Worm (Caenorhabditis elegans): ENCODE measurements around the gene bath-15.
A peak's percentile ranks its signal among the peaks of the same experiment; 100 is the strongest.

The bath-15 gene

ce11 chrIII:7812208-7812880, 36.5 kb upstream of the bath-15 start:
- TF ChIP-seq T22C8.4 (GFP tag; IDR thresholded peaks at IDR 0.05) (no peak), ztf-29 (GFP tag; IDR thresholded peaks at IDR 0.05) (no peak), flt-1 (GFP tag; IDR thresholded peaks at IDR 0.05) (no peak), tab-1 (GFP tag; IDR thresholded peaks at IDR 0.05) (no peak), ztf-23 (GFP tag; IDR thresholded peaks at IDR 0.05) (peak; percentile 40; the same call in 1 of the 2 replicates), cog-1 (tag; optimal IDR thresholded peaks at IDR 0.05) (no peak), ref-1 (GFP tag; conservative IDR thresholded peaks at IDR 0.05) (no peak), klf-2 (GFP tag; conservative IDR thresholded peaks at IDR 0.05) (no peak)

- TF ChIP-seq klf-2 (GFP tag; conservative IDR thresholded peaks at IDR 0.05) (no peak), cog-1 (tag; optimal IDR thresholded peaks at IDR 0.05) (no peak)
Observed at ce11 chrIII:7809033-7809432, 33.2 kb upstream of the bath-15 start.

- TF ChIP-seq tab-1 (GFP tag; IDR thresholded peaks at IDR 0.05) (no peak), ztf-29 (GFP tag; IDR thresholded peaks at IDR 0.05) (no peak), ztf-23 (GFP tag; IDR thresholded peaks at IDR 0.05) (no peak)
Observed at ce11 chrIII:7806947-7807346, 31.1 kb upstream of the bath-15 start.

ce11 chrIII:7805253-7805652, 29.4 kb upstream of the bath-15 start:
- TF ChIP-seq flt-1 (GFP tag; IDR thresholded peaks at IDR 0.05) (no peak), ztf-29 (GFP tag; IDR thresholded peaks at IDR 0.05) (no peak), med-1 (GFP tag; optimal IDR thresholded peaks at IDR 0.05; ENCODE audit: insufficient read depth) (no peak), T22C8.4 (GFP tag; IDR thresholded peaks at IDR 0.05) (no peak), klf-2 (GFP tag; conservative IDR thresholded peaks at IDR 0.05) (no peak), cog-1 (tag; optimal IDR thresholded peaks at IDR 0.05) (no peak), ref-1 (GFP tag; conservative IDR thresholded peaks at IDR 0.05) (no peak)

- TF ChIP-seq ztf-23 (GFP tag; IDR thresholded peaks at IDR 0.05): no peak
- no peak for TF ChIP-seq ref-1 (GFP tag; conservative IDR thresholded peaks at IDR 0.05)
- no peak for TF ChIP-seq ztf-29 (GFP tag; IDR thresholded peaks at IDR 0.05)
- TF ChIP-seq klf-2 (GFP tag; conservative IDR thresholded peaks at IDR 0.05): no peak
- no peak for TF ChIP-seq med-1 (GFP tag; optimal IDR thresholded peaks at IDR 0.05; ENCODE audit: insufficient read depth)
- no peak for TF ChIP-seq flt-1 (GFP tag; IDR thresholded peaks at IDR 0.05)
- no peak for TF ChIP-seq T22C8.4 (GFP tag; IDR thresholded peaks at IDR 0.05)
- TF ChIP-seq cog-1 (tag; optimal IDR thresholded peaks at IDR 0.05): no peak
- no peak for TF ChIP-seq tab-1 (GFP tag; IDR thresholded peaks at IDR 0.05)
Observed at ce11 chrIII:7795311-7795710, 19.5 kb upstream of the bath-15 start, which contains the start of gene cyk-7. TSS of gene cyk-7 (minus strand) at chrIII:7795409.

- no peak for TF ChIP-seq flt-1 (GFP tag; IDR thresholded peaks at IDR 0.05)
- TF ChIP-seq cog-1 (tag; optimal IDR thresholded peaks at IDR 0.05): no peak
- no peak for TF ChIP-seq ztf-23 (GFP tag; IDR thresholded peaks at IDR 0.05)
- TF ChIP-seq klf-2 (GFP tag; conservative IDR thresholded peaks at IDR 0.05): no peak
- no peak for TF ChIP-seq tab-1 (GFP tag; IDR thresholded peaks at IDR 0.05)
- TF ChIP-seq ztf-29 (GFP tag; IDR thresholded peaks at IDR 0.05): no peak
- no peak for TF ChIP-seq ref-1 (GFP tag; conservative IDR thresholded peaks at IDR 0.05)
- TF ChIP-seq T22C8.4 (GFP tag; IDR thresholded peaks at IDR 0.05): no peak
- no peak for TF ChIP-seq med-1 (GFP tag; optimal IDR thresholded peaks at IDR 0.05; ENCODE audit: insufficient read depth)
Observed at ce11 chrIII:7792970-7793369, 17.1 kb upstream of the bath-15 start.

ce11 chrIII:7792209-7792608, 16.4 kb upstream of the bath-15 start:
- no peak for TF ChIP-seq med-1 (GFP tag; optimal IDR thresholded peaks at IDR 0.05; ENCODE audit: insufficient read depth)
- no peak for TF ChIP-seq ztf-23 (GFP tag; IDR thresholded peaks at IDR 0.05)
- no peak for TF ChIP-seq ztf-29 (GFP tag; IDR thresholded peaks at IDR 0.05)
- no peak for TF ChIP-seq tab-1 (GFP tag; IDR thresholded peaks at IDR 0.05)
- no peak for TF ChIP-seq cog-1 (tag; optimal IDR thresholded peaks at IDR 0.05)
- TF ChIP-seq klf-2 (GFP tag; conservative IDR thresholded peaks at IDR 0.05): no peak

ce11 chrIII:7790522-7790921, 14.7 kb upstream of the bath-15 start:
- TF ChIP-seq ztf-23 (GFP tag; IDR thresholded peaks at IDR 0.05) (no peak), tab-1 (GFP tag; IDR thresholded peaks at IDR 0.05) (no peak), cog-1 (tag; optimal IDR thresholded peaks at IDR 0.05) (no peak), ref-1 (GFP tag; conservative IDR thresholded peaks at IDR 0.05) (no peak), T22C8.4 (GFP tag; IDR thresholded peaks at IDR 0.05) (no peak), flt-1 (GFP tag; IDR thresholded peaks at IDR 0.05) (no peak), ztf-29 (GFP tag; IDR thresholded peaks at IDR 0.05) (no peak), klf-2 (GFP tag; conservative IDR thresholded peaks at IDR 0.05) (no peak), med-1 (GFP tag; optimal IDR thresholded peaks at IDR 0.05; ENCODE audit: insufficient read depth) (no peak)

ce11 chrIII:7788410-7788809, 12.6 kb upstream of the bath-15 start:
- TF ChIP-seq T22C8.4 (GFP tag; IDR thresholded peaks at IDR 0.05): no peak
- no peak for TF ChIP-seq ztf-23 (GFP tag; IDR thresholded peaks at IDR 0.05)
- TF ChIP-seq ref-1 (GFP tag; conservative IDR thresholded peaks at IDR 0.05): no peak
- TF ChIP-seq klf-2 (GFP tag; conservative IDR thresholded peaks at IDR 0.05): no peak
- TF ChIP-seq med-1 (GFP tag; optimal IDR thresholded peaks at IDR 0.05; ENCODE audit: insufficient read depth): no peak
- TF ChIP-seq cog-1 (tag; optimal IDR thresholded peaks at IDR 0.05): no peak
- no peak for TF ChIP-seq flt-1 (GFP tag; IDR thresholded peaks at IDR 0.05)
- TF ChIP-seq ztf-29 (GFP tag; IDR thresholded peaks at IDR 0.05): no peak
- no peak for TF ChIP-seq tab-1 (GFP tag; IDR thresholded peaks at IDR 0.05)

- TF ChIP-seq ztf-29 (GFP tag; IDR thresholded peaks at IDR 0.05) (no peak), ref-1 (GFP tag; conservative IDR thresholded peaks at IDR 0.05) (no peak), flt-1 (GFP tag; IDR thresholded peaks at IDR 0.05) (no peak), ztf-23 (GFP tag; IDR thresholded peaks at IDR 0.05) (no peak), T22C8.4 (GFP tag; IDR thresholded peaks at IDR 0.05) (no peak), med-1 (GFP tag; optimal IDR thresholded peaks at IDR 0.05; ENCODE audit: insufficient read depth) (no peak), cog-1 (tag; optimal IDR thresholded peaks at IDR 0.05) (no peak), klf-2 (GFP tag; conservative IDR thresholded peaks at IDR 0.05) (no peak), tab-1 (GFP tag; IDR thresholded peaks at IDR 0.05) (no peak)
Observed at ce11 chrIII:7784201-7784600, 8.4 kb upstream of the bath-15 start.

Data from whole organism, midembryonic.